Worm (Caenorhabditis elegans) whole organism, mixed stage, embryonic: ENCODE data around the gene pmk-1.

Experiments
- ham-2 ChIP-seq: fragments of 200-800 bp; sonication (Bioruptor generic); optimal IDR thresholded peaks from 2 replicates; lab custom pipeline; 2018; ENCODE audit warnings: mild to moderate bottlenecking, missing genetic modification characterization, missing compliant biosample characterization
- nhr-28 ChIP-seq: fragments of 150-350 bp; optimal IDR thresholded peaks from 2 replicates; lab custom pipeline; 2014; ENCODE audit warnings: missing biosample characterization, missing genetic modification characterization

- TF ChIP-seq ham-2 (GFP tag; lab: Kevin White, UChicago) (no peak), nhr-28 (tag; lab: Kevin White, UChicago) (no peak)
Measured at ce11 chrIV:8198851-8199250, 50.3 kb downstream of the pmk-1 start, which contains the start of gene wsp-1.
